Worm (Caenorhabditis elegans) whole organism, L1 larva: Measurements from ENCODE around the gene gei-14.

Experiments used
- nhr-11 ChIP-seq: fragments of 150-350 bp; optimal IDR thresholded peaks from 2 replicates; lab custom pipeline; 2014; ENCODE audit warnings: missing biosample characterization, missing genetic modification characterization
- nhr-19 ChIP-seq: fragments of 200-800 bp; sonication (Bioruptor generic); conservative IDR thresholded peaks from 2 replicates; pipeline ENCODE4 v1.3.6; 2022; ENCODE audit warnings: missing genetic modification characterization, missing compliant biosample characterization
- nhr-76 ChIP-seq: sonication (generic microtip); optimal IDR thresholded peaks from 2 replicates; lab custom pipeline; 2017; ENCODE audit warnings: missing biosample characterization, missing genetic modification characterization
- nhr-90 ChIP-seq: sonication (generic microtip); optimal IDR thresholded peaks from 2 replicates; lab custom pipeline; 2016; ENCODE audit warnings: mild to moderate bottlenecking, missing genetic modification characterization, missing compliant biosample characterization; ENCODE audit not compliant: poor library complexity
- skn-1 ChIP-seq: fragments of 150-350 bp; optimal IDR thresholded peaks from 2 replicates; lab custom pipeline; 2014; ENCODE audit warnings: missing biosample characterization, missing genetic modification characterization
- ztf-11 ChIP-seq, 2 experiments: sonication (generic microtip); optimal IDR thresholded peaks; 2 replicates each; lab custom pipeline; 2016 to 2017; ENCODE audit warnings: missing genetic modification characterization in 2 of 2, missing biosample characterization in 1 of 2, missing compliant biosample characterization in 1 of 2

DNA sequence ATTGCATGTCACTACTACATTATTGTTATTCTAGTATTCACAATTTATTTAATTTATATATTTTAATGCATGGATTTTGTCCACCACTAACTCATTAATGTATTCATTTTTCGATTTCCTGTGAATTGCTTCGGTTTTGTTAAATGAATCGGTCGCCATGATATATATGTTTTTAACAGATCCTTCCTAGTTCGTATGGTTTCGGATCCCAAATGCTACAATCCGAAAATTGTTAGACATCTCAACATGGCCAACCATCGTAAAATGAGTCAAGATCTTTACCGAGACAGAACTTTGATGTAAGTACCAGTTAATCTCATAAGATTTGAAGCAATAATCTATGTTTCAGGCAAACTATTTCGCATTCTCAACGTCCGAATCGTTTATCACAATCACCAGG is 3.0 kb downstream of the gei-14 start:
- TF ChIP-seq nhr-90 (tag; lab: Kevin White, UChicago), result no peak
- TF ChIP-seq skn-1 (tag; lab: Kevin White, UChicago), result no peak
- no peak for TF ChIP-seq nhr-19 (GFP tag; lab: Robert Waterston, UW)
- no peak for TF ChIP-seq nhr-11 (tag; lab: Kevin White, UChicago)
- TF ChIP-seq ztf-11 (tag; optimal IDR thresholded peaks at IDR 0.05; lab: Kevin White, UChicago), result no peak
- TF ChIP-seq nhr-76, result no peak
